Fruit fly (Drosophila melanogaster): ENCODE results near the gene Rsph9.
A peak's percentile ranks its signal among the peaks of the same experiment; 100 is the strongest.

Rsph9 gene

DNA sequence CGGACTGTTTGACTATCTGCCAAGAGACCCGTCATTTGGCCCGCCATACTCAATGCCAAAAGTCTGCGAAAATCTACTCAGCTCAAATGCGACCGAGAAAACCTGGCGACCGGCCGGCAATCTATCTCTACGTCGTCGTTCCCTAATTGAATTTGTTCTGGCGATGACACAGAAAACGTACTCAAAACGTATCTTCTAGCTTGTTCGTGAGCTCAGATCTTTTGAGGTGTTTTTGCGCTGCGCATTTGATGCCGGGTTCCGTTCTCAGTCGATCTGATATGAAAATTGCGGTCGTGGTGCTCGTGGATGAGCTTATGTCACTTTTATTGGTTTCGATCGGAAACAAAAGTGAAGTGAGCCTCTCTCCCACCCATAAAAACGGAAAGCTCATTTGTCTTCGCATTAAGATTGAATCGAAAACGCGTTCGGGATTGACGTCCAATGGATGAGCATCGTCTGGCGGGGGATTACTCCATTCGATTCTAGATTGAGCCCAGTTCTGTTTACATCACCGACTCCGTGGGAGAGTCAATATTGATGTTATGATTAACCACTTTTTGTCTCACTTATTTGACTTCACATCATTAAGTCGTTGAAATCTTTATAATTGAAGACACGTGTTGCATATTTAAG is 24.6 kb downstream of the Rsph9 start (continued):
- TF ChIP-seq insv (GFP tag; optimal IDR thresholded peaks at IDR 0.05) (no peak), ATbp (GFP tag; optimal IDR thresholded peaks at IDR 0.05) (peak; percentile 27), dmrt99B (tag; optimal IDR thresholded peaks at IDR 0.05) (peak; percentile 29), CG18599 (GFP tag; optimal IDR thresholded peaks at IDR 0.05) (peak; percentile 51), CG9797 (GFP tag; optimal IDR thresholded peaks at IDR 0.05) (no peak), Bgb (GFP tag; IDR thresholded peaks at IDR 0.05; ENCODE audit: partially characterized antibody) (no peak), CG14965 (GFP tag; optimal IDR thresholded peaks at IDR 0.05; ENCODE audit: borderline replicate concordance) (no peak), Dbx (GFP tag; IDR thresholded peaks at IDR 0.05) (0 out of 3 replicates have a peak, but pooled peaks have one; percentile 26), NC2α (GFP tag; optimal IDR thresholded peaks at IDR 0.05) (no peak), wdn (GFP tag; IDR thresholded peaks at IDR 0.05) (0 out of 2 replicates have a peak, but pooled peaks have one; percentile 12), Fer1 (GFP tag; optimal IDR thresholded peaks at IDR 0.05) (peak; percentile 18), gro (GFP tag; optimal IDR thresholded peaks at IDR 0.05) (peak; percentile 16), caup (GFP tag; optimal IDR thresholded peaks at IDR 0.05; ENCODE audit: severe bottlenecking) (peak; percentile 64), org-1 (GFP tag; optimal IDR thresholded peaks at IDR 0.05) (peak; percentile 9), CG11723 (GFP tag; optimal IDR thresholded peaks at IDR 0.05) (no peak)

DNA sequence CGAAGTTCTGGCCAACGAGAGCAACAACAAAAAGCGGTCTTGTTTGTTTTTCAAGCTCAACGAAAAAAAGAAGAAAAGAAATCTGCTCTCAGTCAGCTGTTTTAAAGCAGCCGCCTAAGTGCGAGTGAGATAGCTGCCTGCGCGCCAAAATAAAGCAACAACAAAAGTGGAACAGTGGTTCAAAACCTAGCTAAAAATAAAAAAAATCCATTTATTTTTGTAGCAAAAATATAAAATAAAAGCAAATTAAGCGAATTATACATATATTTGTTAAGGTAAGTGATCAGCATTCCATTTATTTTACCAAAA is 27.3 kb downstream of the Rsph9 start:
- TF ChIP-seq danr (GFP tag; IDR thresholded peaks at IDR 0.05) (no peak), CG13123 (GFP tag; optimal IDR thresholded peaks at IDR 0.05) (no peak), Oli (tag; optimal IDR thresholded peaks at IDR 0.05) (no peak), row (GFP tag; IDR thresholded peaks at IDR 0.05) (peak; percentile 52; the same call in 2 of the 3 replicates), Nf-YC (tag; optimal IDR thresholded peaks at IDR 0.05) (peak; percentile 20), Blimp-1 (GFP tag; optimal IDR thresholded peaks at IDR 0.05) (peak; percentile 16), crp (GFP tag; optimal IDR thresholded peaks at IDR 0.05) (peak; percentile 36 to 90), kay (GFP tag; optimal IDR thresholded peaks at IDR 0.05) (no peak), gem (tag; optimal IDR thresholded peaks at IDR 0.05) (peak; percentile 43), Eip74EF (GFP tag; optimal IDR thresholded peaks at IDR 0.05) (peak in 1 of 2 experiments; percentile 42), sqz (GFP tag; optimal IDR thresholded peaks at IDR 0.05) (peak; percentile 57), Aef1 (GFP tag; IDR thresholded peaks at IDR 0.05) (peak; percentile 89), corto (GFP tag; optimal IDR thresholded peaks at IDR 0.05) (peak; percentile 3), grau (tag; optimal IDR thresholded peaks at IDR 0.05) (peak; percentile 13), E2f1 (GFP tag; IDR thresholded peaks at IDR 0.05) (peak; percentile 82; the same call in 1 of the 2 replicates), CG11504 (tag; optimal IDR thresholded peaks at IDR 0.05) (peak; percentile 31), CG17385 (GFP tag; optimal IDR thresholded peaks at IDR 0.05) (peak; percentile 51), CG4282 (GFP tag; optimal IDR thresholded peaks at IDR 0.05) (peak; percentile 49), vvl (GFP tag; IDR thresholded peaks at IDR 0.05) (peak; percentile 27; the same call in 1 of the 2 replicates), mam (GFP tag; optimal IDR thresholded peaks at IDR 0.05) (no peak), mirr (GFP tag; optimal IDR thresholded peaks at IDR 0.05) (no peak), Fer1 (GFP tag; optimal IDR thresholded peaks at IDR 0.05) (peak; percentile 15), Dp (GFP tag; optimal IDR thresholded peaks at IDR 0.05) (peak; percentile 72), stwl (tag; optimal IDR thresholded peaks at IDR 0.05) (peak; percentile 29), CG15479 (GFP tag; optimal IDR thresholded peaks at IDR 0.05) (no peak), dmrt99B (tag; optimal IDR thresholded peaks at IDR 0.05) (peak; percentile 24), CG7987 (GFP tag; optimal IDR thresholded peaks at IDR 0.05) (no peak), CG8388 (GFP tag; optimal IDR thresholded peaks at IDR 0.05) (peak; percentile 9), CG2678 (tag; optimal IDR thresholded peaks at IDR 0.05) (peak; percentile 27), sens (GFP tag) (peak; percentile 50), sd (tag; optimal IDR thresholded peaks at IDR 0.05) (peak; percentile 60), CG13296 (GFP tag; optimal IDR thresholded peaks at IDR 0.05) (peak; percentile 51), NfI (GFP tag; optimal IDR thresholded peaks at IDR 0.05) (no peak), Dbx (GFP tag; IDR thresholded peaks at IDR 0.05) (no peak), unpg (GFP tag; optimal IDR thresholded peaks at IDR 0.05) (peak; percentile 10)
